Fruit fly (Drosophila melanogaster) whole organism, pupa: Measurements from ENCODE around the gene Osbp.
A peak's percentile ranks its signal among the peaks of the same experiment; 100 is the strongest.

Experiments
- CG8301 ChIP-seq: fragments of 200-800 bp; sonication (Bioruptor generic); optimal IDR thresholded peaks from 2 replicates; lab custom pipeline; 2018; ENCODE audit warnings: missing biosample characterization, mild to moderate bottlenecking, missing genetic modification characterization
- CG9948 ChIP-seq: fragments of 200-800 bp; sonication (Bioruptor generic); optimal IDR thresholded peaks from 2 replicates; lab custom pipeline; 2018; ENCODE audit warnings: missing biosample characterization, mild to moderate bottlenecking, missing genetic modification characterization, moderate library complexity
- gl ChIP-seq: fragments of 200-800 bp; sonication (Bioruptor generic); optimal IDR thresholded peaks from 2 replicates; lab custom pipeline; 2018; ENCODE audit warnings: missing biosample characterization, mild to moderate bottlenecking, missing genetic modification characterization

dm6 chr3R:24893320-24893955, 44.6 kb downstream of the Osbp start:
- TF ChIP-seq CG9948 (tag; lab: Kevin White, UChicago) (peak; percentile 95), CG8301 (tag; lab: Kevin White, UChicago) (peak; percentile 94), gl (tag; lab: Kevin White, UChicago) (peak; percentile 74)
